Worm (Caenorhabditis elegans): ENCODE results near the gene itr-1.

ce11 chrIV:7654212-7654778, 20.7 kb upstream of the itr-1 start, which contains the start of gene nrde-4:
- TF ChIP-seq aly-1 (tag; optimal IDR thresholded peaks at IDR 0.05) (no peak), tbx-11 (GFP tag; IDR thresholded peaks at IDR 0.05) (no peak), flt-1 (GFP tag; IDR thresholded peaks at IDR 0.05) (no peak), B0310.2 (tag; optimal IDR thresholded peaks at IDR 0.05) (no peak), ama-1 (optimal IDR thresholded peaks at IDR 0.05) (no peak), sea-1 (GFP tag; conservative IDR thresholded peaks at IDR 0.05) (no peak), ets-7 (tag; optimal IDR thresholded peaks at IDR 0.05) (no peak), ceh-13 (GFP tag; optimal IDR thresholded peaks at IDR 0.05) (no peak)
